Fruit fly (Drosophila melanogaster) whole organism, embryonic: Measurements from ENCODE around the gene Hexo2.

Experiments
- Adf1 ChIP-seq: fragments of 200-800 bp; sonication (Bioruptor generic); IDR thresholded peaks from 2 replicates; pipeline ENCODE4 v1.3.6; 2022; ENCODE audit warnings: missing biosample characterization, missing genetic modification characterization
- Atf3 ChIP-seq: fragments of 200-800 bp; sonication (Bioruptor generic); optimal IDR thresholded peaks from 3 replicates; lab custom pipeline; 2016; ENCODE audit warnings: missing biosample characterization, missing genetic modification characterization
- BEAF-32 ChIP-seq: fragments of 200-800 bp; sonication (Bioruptor generic); optimal IDR thresholded peaks from 3 replicates; lab custom pipeline; 2017; ENCODE audit warnings: missing biosample characterization, missing genetic modification characterization, mild to moderate bottlenecking, moderate library complexity, missing genetic modification reagents
- CG10462 ChIP-seq: fragments of 200-800 bp; sonication (Bioruptor generic); optimal IDR thresholded peaks from 2 replicates; lab custom pipeline; 2016; ENCODE audit warnings: missing biosample characterization, missing genetic modification characterization
- CG12071 ChIP-seq: fragments of 200-800 bp; sonication (Bioruptor generic); optimal IDR thresholded peaks from 3 replicates; lab custom pipeline; 2018; ENCODE audit warnings: missing biosample characterization, mild to moderate bottlenecking, missing genetic modification characterization
- CG12155 ChIP-seq: fragments of 200-800 bp; sonication (Bioruptor generic); optimal IDR thresholded peaks from 3 replicates; lab custom pipeline; 2016; ENCODE audit warnings: missing biosample characterization, missing genetic modification characterization
- CG1233 ChIP-seq: fragments of 200-800 bp; sonication (Bioruptor generic); optimal IDR thresholded peaks from 4 replicates; lab custom pipeline; 2018; ENCODE audit warnings: missing biosample characterization, mild to moderate bottlenecking, missing genetic modification characterization
- CG14441 ChIP-seq: fragments of 200-800 bp; sonication (Bioruptor generic); IDR thresholded peaks from 2 replicates; pipeline ENCODE4 v1.3.6; 2022; ENCODE audit warnings: missing biosample characterization, missing genetic modification characterization
- CG15011 ChIP-seq: fragments of 200-800 bp; sonication (Bioruptor generic); optimal IDR thresholded peaks from 3 replicates; lab custom pipeline; 2018; ENCODE audit warnings: missing biosample characterization, mild to moderate bottlenecking, missing genetic modification characterization
- CG15269 ChIP-seq: fragments of 200-800 bp; sonication (Bioruptor generic); optimal IDR thresholded peaks from 2 replicates; lab custom pipeline; 2018; ENCODE audit warnings: missing biosample characterization, mild to moderate bottlenecking, missing genetic modification characterization, moderate library complexity
- CG16815 ChIP-seq: fragments of 200-800 bp; sonication (Bioruptor generic); optimal IDR thresholded peaks from 3 replicates; lab custom pipeline; 2017; ENCODE audit warnings: missing biosample characterization, mild to moderate bottlenecking, missing genetic modification characterization
- CG17186 ChIP-seq: fragments of 200-800 bp; sonication (Bioruptor generic); optimal IDR thresholded peaks from 3 replicates; lab custom pipeline; 2017; ENCODE audit warnings: missing biosample characterization, missing genetic modification reagents, missing genetic modification characterization
- CG18619 ChIP-seq: fragments of 200-800 bp; sonication (Bioruptor generic); optimal IDR thresholded peaks from 3 replicates; lab custom pipeline; 2017; ENCODE audit warnings: missing biosample characterization, mild to moderate bottlenecking, missing genetic modification characterization
- CG2116 ChIP-seq: fragments of 200-800 bp; sonication (Bioruptor generic); optimal IDR thresholded peaks from 3 replicates; lab custom pipeline; 2018; ENCODE audit warnings: missing biosample characterization, mild to moderate bottlenecking, missing genetic modification characterization
- CG3726 ChIP-seq: fragments of 200-800 bp; sonication (Bioruptor generic); IDR thresholded peaks from 3 replicates; pipeline ENCODE4, ENCODE4 v1.3.6; 2022; ENCODE audit warnings: missing biosample characterization, missing genetic modification characterization
- CG43689 ChIP-seq: fragments of 200-800 bp; sonication (Bioruptor generic); IDR thresholded peaks from 2 replicates; pipeline ENCODE4 v1.3.6; 2022; ENCODE audit warnings: missing biosample characterization, missing genetic modification characterization
- CG6854 ChIP-seq: fragments of 200-800 bp; sonication (Bioruptor generic); optimal IDR thresholded peaks from 3 replicates; lab custom pipeline; 2017; ENCODE audit warnings: missing biosample characterization, mild to moderate bottlenecking, missing genetic modification characterization
- CG7839 ChIP-seq: fragments of 200-800 bp; sonication (Bioruptor generic); optimal IDR thresholded peaks from 3 replicates; lab custom pipeline; 2018; ENCODE audit warnings: missing biosample characterization, mild to moderate bottlenecking, missing genetic modification characterization, moderate library complexity
- CG9215 ChIP-seq: fragments of 200-800 bp; sonication (Bioruptor generic); IDR thresholded peaks from 2 replicates; pipeline ENCODE4 v1.3.6; 2022; ENCODE audit warnings: missing biosample characterization, missing genetic modification characterization
- CG9817 ChIP-seq: fragments of 200-800 bp; sonication (Bioruptor generic); optimal IDR thresholded peaks from 2 replicates; lab custom pipeline; 2018; ENCODE audit warnings: missing biosample characterization, mild to moderate bottlenecking, missing genetic modification characterization, moderate library complexity
- CG9932 ChIP-seq: fragments of 200-800 bp; sonication (Bioruptor generic); IDR thresholded peaks from 2 replicates; pipeline ENCODE4 v1.3.6; 2022; ENCODE audit warnings: missing biosample characterization, missing genetic modification characterization
- E2f1 ChIP-seq: fragments of 200-800 bp; sonication (Bioruptor generic); IDR thresholded peaks from 2 replicates; pipeline ENCODE4 v1.3.6; 2022; ENCODE audit warnings: missing biosample characterization, missing genetic modification characterization
- Fer1 ChIP-seq: fragments of 200-800 bp; sonication (Bioruptor generic); optimal IDR thresholded peaks from 2 replicates; lab custom pipeline; 2017; ENCODE audit warnings: missing biosample characterization, mild to moderate bottlenecking, missing genetic modification characterization
- Fer2 ChIP-seq: fragments of 200-800 bp; sonication (Bioruptor generic); optimal IDR thresholded peaks from 2 replicates; lab custom pipeline; 2018; ENCODE audit warnings: missing biosample characterization, mild to moderate bottlenecking, missing genetic modification characterization, moderate library complexity
- Hmx ChIP-seq: fragments of 200-800 bp; sonication (Bioruptor generic); optimal IDR thresholded peaks from 2 replicates; lab custom pipeline; 2016; ENCODE audit warnings: missing biosample characterization, missing genetic modification characterization
- Hr78 ChIP-seq, 2 experiments: fragments of 200-800 bp in 1 of 2; fragments of >200 bp in 1 of 2; sonication (Bioruptor generic) in 1 of 2; optimal IDR thresholded peaks; 2 replicates each; lab custom pipeline; 2017 to 2019; ENCODE audit warnings: missing biosample characterization in 2 of 2, missing genetic modification characterization in 2 of 2, mild to moderate bottlenecking in 1 of 2, moderate library complexity in 1 of 2
- Hsf ChIP-seq: fragments of 200-800 bp; sonication (Bioruptor generic); optimal IDR thresholded peaks from 3 replicates; lab custom pipeline; 2016; ENCODE audit warnings: missing biosample characterization, missing genetic modification characterization
- MESR4 ChIP-seq: fragments of 200-800 bp; sonication (Bioruptor generic); optimal IDR thresholded peaks from 2 replicates; lab custom pipeline; 2018; ENCODE audit warnings: missing biosample characterization, mild to moderate bottlenecking, missing genetic modification characterization, moderate library complexity
- MTF-1 ChIP-seq: fragments of 200-800 bp; sonication (Bioruptor generic); optimal IDR thresholded peaks from 2 replicates; lab custom pipeline; 2018; ENCODE audit warnings: missing biosample characterization, mild to moderate bottlenecking, missing genetic modification characterization, borderline replicate concordance
- Max ChIP-seq: fragments of 200-800 bp; sonication (Bioruptor generic); optimal IDR thresholded peaks from 2 replicates; lab custom pipeline; 2016; ENCODE audit warnings: missing biosample characterization, mild to moderate bottlenecking, missing genetic modification characterization
- Med ChIP-seq: fragments of 200-800 bp; sonication (Bioruptor generic); peaks from one replicate; lab custom pipeline; 2016; ENCODE audit warnings: missing biosample characterization, missing genetic modification characterization, mild to moderate bottlenecking, inconsistent platforms, moderate library complexity
- Myb ChIP-seq: fragments of 200-800 bp; sonication (Bioruptor generic); optimal IDR thresholded peaks from 2 replicates; lab custom pipeline; 2016; ENCODE audit warnings: missing biosample characterization, missing genetic modification characterization
- Nf-YC ChIP-seq: fragments of 200-800 bp; optimal IDR thresholded peaks from 3 replicates; lab custom pipeline; 2019; ENCODE audit warnings: missing biosample characterization, mild to moderate bottlenecking, missing genetic modification characterization, moderate library complexity
- Oaz ChIP-seq: fragments of 200-800 bp; sonication (Bioruptor generic); IDR thresholded peaks from 2 replicates; pipeline ENCODE4 v1.3.6; 2022; ENCODE audit warnings: missing biosample characterization, missing genetic modification characterization
- Six4 ChIP-seq: fragments of 200-800 bp; sonication (Bioruptor generic); optimal IDR thresholded peaks from 2 replicates; lab custom pipeline; 2016; ENCODE audit warnings: missing biosample characterization, missing genetic modification characterization
- TFAM ChIP-seq: fragments of 200-800 bp; sonication (Bioruptor generic); optimal IDR thresholded peaks from 2 replicates; lab custom pipeline; 2017; ENCODE audit warnings: missing biosample characterization, missing genetic modification characterization, inconsistent platforms
- bbx ChIP-seq: fragments of 200-800 bp; sonication (Bioruptor generic); IDR thresholded peaks from 2 replicates; pipeline ENCODE4 v1.3.6; 2022; ENCODE audit warnings: missing biosample characterization, missing genetic modification characterization; ENCODE audit not compliant: partially characterized antibody
- dmrt11E ChIP-seq: fragments of 200-800 bp; sonication (Bioruptor generic); optimal IDR thresholded peaks from 3 replicates; lab custom pipeline; 2018; ENCODE audit warnings: missing biosample characterization, mild to moderate bottlenecking, missing genetic modification characterization, moderate library complexity
- eve ChIP-seq, 2 experiments: fragments of >200 bp; optimal IDR thresholded peaks; 2 replicates each; lab custom pipeline; 2017; ENCODE audit warnings: missing biosample characterization in 2 of 2, missing genetic modification characterization in 2 of 2
- grn ChIP-seq: fragments of 200-800 bp; sonication (Bioruptor generic); optimal IDR thresholded peaks from 3 replicates; lab custom pipeline; 2017; ENCODE audit warnings: missing biosample characterization, missing genetic modification characterization
- gro ChIP-seq: fragments of 200-800 bp; sonication (Bioruptor generic); optimal IDR thresholded peaks from 2 replicates; lab custom pipeline; 2016; ENCODE audit warnings: missing biosample characterization, missing genetic modification characterization
- hbn ChIP-seq: fragments of 200-800 bp; sonication (Bioruptor generic); IDR thresholded peaks from 2 replicates; pipeline ENCODE4 v1.3.6; 2022; ENCODE audit warnings: missing biosample characterization, missing genetic modification characterization; ENCODE audit not compliant: partially characterized antibody
- lov ChIP-seq, 2 experiments: fragments of 200-800 bp in 1 of 2; fragments of >200 bp in 1 of 2; sonication (Bioruptor generic) in 1 of 2; IDR thresholded peaks in 1 of 2; optimal IDR thresholded peaks in 1 of 2; 2 replicates in 1 of 2; 3 replicates in 1 of 2; pipeline versions ENCODE4 v1.3.6 to Lab custom; 2017 to 2022; ENCODE audit warnings: missing biosample characterization in 1 of 2, missing genetic modification characterization in 1 of 2
- oc ChIP-seq: fragments of 200-800 bp; sonication (Bioruptor generic); optimal IDR thresholded peaks from 2 replicates; lab custom pipeline; 2018; ENCODE audit warnings: missing biosample characterization, mild to moderate bottlenecking, missing genetic modification characterization, moderate library complexity
- salm ChIP-seq: fragments of 200-800 bp; sonication (Bioruptor generic); optimal IDR thresholded peaks from 2 replicates; lab custom pipeline; 2018; ENCODE audit warnings: missing biosample characterization, mild to moderate bottlenecking, missing genetic modification characterization
- schlank ChIP-seq: fragments of 200-800 bp; sonication (Bioruptor generic); optimal IDR thresholded peaks from 2 replicates; lab custom pipeline; 2018; ENCODE audit warnings: missing biosample characterization, mild to moderate bottlenecking, missing genetic modification characterization
- slp2 ChIP-seq: fragments of 200-800 bp; sonication (Bioruptor generic); optimal IDR thresholded peaks from 2 replicates; lab custom pipeline; 2016; ENCODE audit warnings: missing biosample characterization, missing genetic modification characterization

The Hexo2 gene

DNA sequence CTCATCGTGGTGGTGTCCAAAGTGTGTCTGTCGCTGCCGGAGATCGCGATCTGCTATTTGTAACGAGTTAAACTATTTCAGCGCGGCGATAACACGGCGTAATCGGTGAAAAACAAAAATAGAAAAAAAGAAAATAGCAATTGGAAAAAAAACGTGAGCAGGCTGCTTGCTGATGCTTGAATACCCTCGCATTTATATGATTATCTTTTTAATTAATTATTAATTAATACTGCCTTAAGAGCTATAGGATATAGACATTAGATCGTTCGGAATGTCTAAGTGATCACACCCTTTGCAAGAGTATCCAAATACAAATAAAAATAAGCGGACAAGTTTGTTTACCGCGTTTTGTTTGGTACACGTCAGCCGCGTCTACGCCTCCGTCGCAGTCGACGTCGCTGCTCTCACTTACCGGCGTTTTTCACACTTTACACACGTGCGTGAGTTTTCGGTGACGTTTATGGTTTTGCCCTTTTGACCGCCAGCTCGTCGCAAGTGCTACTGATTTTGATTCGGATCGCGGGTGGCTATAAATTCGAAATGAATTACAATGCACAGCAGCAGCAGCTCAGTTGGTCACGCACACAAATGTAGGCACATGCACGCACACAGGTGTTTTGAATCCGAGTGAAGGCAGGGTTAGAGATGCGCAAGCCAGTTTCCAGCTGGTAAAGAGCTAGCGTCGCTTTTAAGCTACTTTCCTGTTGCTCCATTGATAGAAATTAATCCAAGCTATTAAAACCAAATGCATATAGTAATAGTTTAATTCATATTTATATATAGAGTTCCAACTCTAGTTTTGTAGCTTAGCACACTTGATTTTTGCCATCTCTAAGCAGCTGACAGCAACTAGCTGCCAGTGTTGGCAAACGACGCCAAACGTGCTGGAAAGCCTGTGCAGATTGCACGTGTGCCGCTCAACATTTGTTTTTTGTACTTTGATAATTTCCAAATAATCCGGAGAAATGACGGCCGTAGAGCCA lies 4.9 kb downstream of the Hexo2 start, which contains the start of the genes CG2004 and CG1785 (continued):
- TF ChIP-seq Max (GFP tag; lab: Kevin White, UChicago), result peak; percentile 95
- peak; percentile 89 for TF ChIP-seq Fer2 (tag; lab: Kevin White, UChicago)
- TF ChIP-seq Hsf (GFP tag; lab: Kevin White, UChicago), result peak; percentile 90
- peak; percentile 97 for TF ChIP-seq CG9932 (GFP tag; lab: Robert Waterston, UW)
- TF ChIP-seq slp2, result peak; percentile 51
- peak; percentile 56; the same call in 1 of the 2 replicates for TF ChIP-seq bbx (GFP tag; lab: Robert Waterston, UW)
- peak; percentile 58 for TF ChIP-seq CG6854
- TF ChIP-seq MTF-1 (GFP tag; lab: Kevin White, UChicago), result peak; percentile 65
- TF ChIP-seq CG16815 (GFP tag; lab: Kevin White, UChicago), result peak; percentile 90
- TF ChIP-seq CG10462 (GFP tag; lab: Kevin White, UChicago), result peak; percentile 86
- peak; percentile 80 for TF ChIP-seq CG2116 (GFP tag; lab: Kevin White, UChicago)
- TF ChIP-seq oc (tag; lab: Kevin White, UChicago), result peak; percentile 69
- peak; percentile 90 for TF ChIP-seq CG18619 (GFP tag; lab: Kevin White, UChicago)
- TF ChIP-seq TFAM, result peak; percentile 63
- peak; percentile 90 for TF ChIP-seq CG3726 (GFP tag; lab: Robert Waterston, UW)
- TF ChIP-seq dmrt11E (tag; lab: Kevin White, UChicago), result peak; percentile 89
- TF ChIP-seq MESR4 (GFP tag; lab: Kevin White, UChicago), result peak; percentile 30
- TF ChIP-seq Hr78 (GFP tag; optimal IDR thresholded peaks at IDR 0.05; lab: Kevin White, UChicago), result peak in 1 of 2 experiments; percentile 99
- peak; percentile 93 for TF ChIP-seq E2f1
- TF ChIP-seq CG1233 (GFP tag; lab: Kevin White, UChicago), result peak; percentile 87
- TF ChIP-seq Nf-YC (tag; lab: Kevin White, UChicago), result peak; percentile 81
- TF ChIP-seq CG15011, result peak; percentile 77
- peak; percentile 92 for TF ChIP-seq CG9817 (tag; lab: Kevin White, UChicago)
- TF ChIP-seq CG43689 (GFP tag; lab: Robert Waterston, UW), result peak; percentile 81
- peak; percentile 90 for TF ChIP-seq Oaz (GFP tag; lab: Robert Waterston, UW)
- TF ChIP-seq Hmx, result peak; percentile 40
- peak; percentile 84 for TF ChIP-seq CG15269 (tag; lab: Kevin White, UChicago)
- peak in 1 of 2 experiments; percentile 11 for TF ChIP-seq eve (GFP tag; optimal IDR thresholded peaks at IDR 0.05; lab: Kevin White, UChicago)
- TF ChIP-seq Adf1 (GFP tag; lab: Robert Waterston, UW), result peak; percentile 96
- peak; percentile 89 for TF ChIP-seq Six4 (GFP tag; lab: Kevin White, UChicago)
- peak; percentile 49 for TF ChIP-seq CG12071
- peak; percentile 17 for TF ChIP-seq gro (GFP tag; lab: Kevin White, UChicago)
- TF ChIP-seq schlank (tag; lab: Kevin White, UChicago), result peak; percentile 72
- TF ChIP-seq Atf3 (GFP tag; lab: Kevin White, UChicago), result peak; percentile 83
- peak; percentile 86 for TF ChIP-seq BEAF-32 (GFP tag; lab: Kevin White, UChicago)
- TF ChIP-seq CG17186 (GFP tag; lab: Kevin White, UChicago), result peak; percentile 78
- TF ChIP-seq salm (tag; lab: Kevin White, UChicago), result peak; percentile 65
- no peak for TF ChIP-seq lov (optimal IDR thresholded peaks at IDR 0.05; lab: Kevin White, UChicago)
- peak; percentile 93 for TF ChIP-seq lov (GFP tag; IDR thresholded peaks at IDR 0.05; lab: Robert Waterston, UW)
- peak; percentile 90 for TF ChIP-seq CG12155
- peak; percentile 90 for TF ChIP-seq Fer1
- TF ChIP-seq Med (GFP tag; lab: Kevin White, UChicago), result peak; percentile 92
- peak; percentile 91 for TF ChIP-seq CG9215 (GFP tag; lab: Robert Waterston, UW)
- TF ChIP-seq hbn (GFP tag; lab: Robert Waterston, UW), result peak; percentile 73; the same call in 1 of the 2 replicates
- peak; percentile 34 for TF ChIP-seq grn (GFP tag; lab: Kevin White, UChicago)
- peak; percentile 34 for TF ChIP-seq Myb (GFP tag; lab: Kevin White, UChicago)
- TF ChIP-seq CG14441 (GFP tag; lab: Robert Waterston, UW), result peak; percentile 94
- peak; percentile 68 for TF ChIP-seq CG7839 (tag; lab: Kevin White, UChicago)
